Worm (Caenorhabditis elegans) whole organism, L1 larva: Measurements from ENCODE around the gene hum-10.

Experiments used
- aly-2 ChIP-seq: fragments of 150-350 bp; optimal IDR thresholded peaks from 2 replicates; lab custom pipeline; 2014; ENCODE audit warnings: missing biosample characterization, missing genetic modification characterization
- blmp-1 ChIP-seq: fragments of 150-350 bp; optimal IDR thresholded peaks from 2 replicates; lab custom pipeline; 2014; ENCODE audit warnings: missing biosample characterization, missing genetic modification characterization
- ceh-82 ChIP-seq, 3 experiments: fragments of 150-350 bp in 1 of 3; sonication (generic microtip) in 2 of 3; optimal IDR thresholded peaks; 2 replicates each; lab custom pipeline; 2014 to 2017; ENCODE audit warnings: missing biosample characterization in 3 of 3, missing genetic modification characterization in 3 of 3
- grh-1 ChIP-seq: fragments of 200-800 bp; sonication (Bioruptor generic); IDR thresholded peaks from 2 replicates; pipeline ENCODE4 v1.3.6; 2022; ENCODE audit warnings: missing genetic modification reagents, missing genetic modification characterization, missing compliant biosample characterization
- jun-1 ChIP-seq: fragments of 150-350 bp; optimal IDR thresholded peaks from 2 replicates; lab custom pipeline; 2014; ENCODE audit warnings: missing biosample characterization, missing genetic modification reagents, missing genetic modification characterization
- nhr-237 ChIP-seq: fragments of 150-350 bp; optimal IDR thresholded peaks from 2 replicates; lab custom pipeline; 2014; ENCODE audit warnings: missing biosample characterization, missing genetic modification characterization
- nhr-77 ChIP-seq: fragments of 150-350 bp; optimal IDR thresholded peaks from 2 replicates; lab custom pipeline; 2014; ENCODE audit warnings: missing biosample characterization, missing genetic modification characterization
- nhr-90 ChIP-seq: sonication (generic microtip); optimal IDR thresholded peaks from 2 replicates; lab custom pipeline; 2016; ENCODE audit warnings: mild to moderate bottlenecking, missing genetic modification characterization, missing compliant biosample characterization; ENCODE audit not compliant: poor library complexity
- sox-4 ChIP-seq: sonication (generic microtip); optimal IDR thresholded peaks from 2 replicates; lab custom pipeline; 2016; ENCODE audit warnings: missing genetic modification characterization, missing compliant biosample characterization
- zip-4 ChIP-seq: fragments of 200-800 bp; sonication (Bioruptor generic); optimal IDR thresholded peaks from 2 replicates; lab custom pipeline; 2018; ENCODE audit warnings: mild to moderate bottlenecking, missing genetic modification characterization, moderate library complexity, missing compliant biosample characterization

DNA sequence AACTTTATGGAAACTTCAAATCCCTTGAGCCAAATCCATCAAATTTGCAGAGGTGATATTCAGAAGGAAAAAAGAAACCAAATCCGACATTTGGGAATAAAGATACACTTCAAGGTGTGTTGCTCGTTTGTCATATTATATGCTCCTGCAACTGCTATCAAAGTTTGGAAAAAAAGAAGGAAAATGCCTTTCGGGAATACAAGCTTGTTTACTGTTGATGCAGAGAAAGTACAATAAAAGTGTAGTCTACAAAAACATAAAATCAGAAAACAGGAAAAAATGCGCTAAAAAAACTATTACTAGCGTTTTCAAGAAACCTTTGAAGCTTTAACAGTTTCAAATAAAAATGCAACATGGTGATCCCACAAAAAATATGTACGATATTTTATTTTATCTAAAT lies 8.5 kb upstream of the hum-10 start:
- TF ChIP-seq sox-4: no peak
- TF ChIP-seq grh-1: no peak
- no peak for TF ChIP-seq aly-2 (tag; lab: Kevin White, UChicago)
- TF ChIP-seq ceh-82 (tag; optimal IDR thresholded peaks at IDR 0.05; lab: Kevin White, UChicago): no peak
- TF ChIP-seq nhr-237 (tag; lab: Kevin White, UChicago): no peak
- no peak for TF ChIP-seq jun-1 (tag; lab: Kevin White, UChicago)
- TF ChIP-seq zip-4 (GFP tag; lab: Kevin White, UChicago): no peak
- TF ChIP-seq blmp-1 (tag; lab: Kevin White, UChicago): no peak
- TF ChIP-seq nhr-90: no peak
- no peak for TF ChIP-seq nhr-77 (tag; lab: Kevin White, UChicago)
